Worm (Caenorhabditis elegans) whole organism, mixed stage, embryonic: Measurements from ENCODE around the gene bus-2.

Experiments used
- M03D4.4 ChIP-seq: sonication (generic microtip); optimal IDR thresholded peaks from 2 replicates; lab custom pipeline; 2017; ENCODE audit warnings: mild to moderate bottlenecking, missing genetic modification characterization, missing compliant biosample characterization
- bed-3 ChIP-seq: fragments of 200-800 bp; sonication (Bioruptor generic); optimal IDR thresholded peaks from 3 replicates; lab custom pipeline; 2018; ENCODE audit warnings: mild to moderate bottlenecking, missing genetic modification characterization, moderate library complexity, missing compliant biosample characterization
- blmp-1 ChIP-seq: fragments of 150-350 bp; optimal IDR thresholded peaks from 2 replicates; lab custom pipeline; 2014; ENCODE audit warnings: missing biosample characterization, missing genetic modification characterization
- ceh-39 ChIP-seq: fragments of 150-350 bp; optimal IDR thresholded peaks from 2 replicates; lab custom pipeline; 2014; ENCODE audit warnings: missing biosample characterization, missing genetic modification characterization
- ceh-43 ChIP-seq: fragments of 200-800 bp; sonication (Bioruptor generic); optimal IDR thresholded peaks from 2 replicates; lab custom pipeline; 2018; ENCODE audit warnings: mild to moderate bottlenecking, missing genetic modification characterization, moderate library complexity, missing compliant biosample characterization
- ceh-83 ChIP-seq: fragments of 200-800 bp; sonication (Bioruptor generic); optimal IDR thresholded peaks from 2 replicates; lab custom pipeline; 2018; ENCODE audit warnings: mild to moderate bottlenecking, missing genetic modification characterization, missing compliant biosample characterization
- ces-1 ChIP-seq: fragments of 150-350 bp; optimal IDR thresholded peaks from 2 replicates; lab custom pipeline; 2014; ENCODE audit warnings: missing biosample characterization, missing genetic modification reagents, missing genetic modification characterization
- cnd-1 ChIP-seq: fragments of 200-800 bp; sonication (Bioruptor generic); optimal IDR thresholded peaks from 2 replicates; lab custom pipeline; 2018; ENCODE audit warnings: mild to moderate bottlenecking, missing genetic modification characterization, missing compliant biosample characterization
- drap-1 ChIP-seq: fragments of 200-800 bp; sonication (Bioruptor generic); optimal IDR thresholded peaks from 3 replicates; lab custom pipeline; 2018; ENCODE audit warnings: mild to moderate bottlenecking, missing genetic modification characterization, missing compliant biosample characterization
- elt-1 ChIP-seq: sonication (generic microtip); optimal IDR thresholded peaks from 2 replicates; lab custom pipeline; 2017; ENCODE audit warnings: missing genetic modification characterization, mild to moderate bottlenecking, missing compliant biosample characterization, antibody characterized with exemption, moderate library complexity, borderline replicate concordance; ENCODE audit not compliant: insufficient read depth
- elt-3 ChIP-seq: fragments of 150-350 bp; optimal IDR thresholded peaks from 2 replicates; lab custom pipeline; 2014; ENCODE audit warnings: missing biosample characterization, missing genetic modification characterization
- flh-1 ChIP-seq: fragments of 200-800 bp; sonication (Bioruptor generic); optimal IDR thresholded peaks from 2 replicates; lab custom pipeline; 2018; ENCODE audit warnings: mild to moderate bottlenecking, missing genetic modification characterization, moderate library complexity, missing compliant biosample characterization
- ham-2 ChIP-seq: fragments of 200-800 bp; sonication (Bioruptor generic); optimal IDR thresholded peaks from 2 replicates; lab custom pipeline; 2018; ENCODE audit warnings: mild to moderate bottlenecking, missing genetic modification characterization, missing compliant biosample characterization
- hlh-1 ChIP-seq: fragments of 150-350 bp; optimal IDR thresholded peaks from 2 replicates; lab custom pipeline; 2014; ENCODE audit warnings: missing biosample characterization, missing genetic modification reagents, missing genetic modification characterization
- lin-13 ChIP-seq: fragments of 150-350 bp; optimal IDR thresholded peaks from 2 replicates; lab custom pipeline; 2014; ENCODE audit warnings: missing biosample characterization, missing genetic modification characterization
- lin-32 ChIP-seq: fragments of 200-800 bp; sonication (Bioruptor generic); optimal IDR thresholded peaks from 2 replicates; lab custom pipeline; 2018; ENCODE audit warnings: mild to moderate bottlenecking, missing genetic modification characterization, missing compliant biosample characterization
- lsy-2 ChIP-seq: fragments of 150-350 bp; optimal IDR thresholded peaks from 2 replicates; lab custom pipeline; 2014; ENCODE audit warnings: missing biosample characterization, missing genetic modification characterization
- mab-5 ChIP-seq: fragments of 150-350 bp; optimal IDR thresholded peaks from 2 replicates; lab custom pipeline; 2014; ENCODE audit warnings: missing biosample characterization, missing genetic modification characterization
- mep-1 ChIP-seq: fragments of 150-350 bp; optimal IDR thresholded peaks from 2 replicates; lab custom pipeline; 2017; ENCODE audit warnings: missing biosample characterization, missing genetic modification reagents, missing genetic modification characterization, inconsistent platforms
- mls-2 ChIP-seq: sonication (generic microtip); optimal IDR thresholded peaks from 2 replicates; lab custom pipeline; 2016; ENCODE audit warnings: mild to moderate bottlenecking, missing genetic modification characterization, moderate library complexity, missing compliant biosample characterization
- nhr-12 ChIP-seq: fragments of 150-350 bp; optimal IDR thresholded peaks from 2 replicates; lab custom pipeline; 2014; ENCODE audit warnings: missing biosample characterization, missing genetic modification characterization
- nhr-2 ChIP-seq: fragments of 150-350 bp; optimal IDR thresholded peaks from 2 replicates; lab custom pipeline; 2014; ENCODE audit warnings: missing biosample characterization, missing genetic modification characterization
- nhr-237 ChIP-seq: fragments of 150-350 bp; optimal IDR thresholded peaks from 2 replicates; lab custom pipeline; 2014; ENCODE audit warnings: missing biosample characterization, missing genetic modification characterization
- nhr-28 ChIP-seq: fragments of 150-350 bp; optimal IDR thresholded peaks from 2 replicates; lab custom pipeline; 2014; ENCODE audit warnings: missing biosample characterization, missing genetic modification characterization
- nhr-76 ChIP-seq: sonication (generic microtip); optimal IDR thresholded peaks from 2 replicates; lab custom pipeline; 2017; ENCODE audit warnings: missing biosample characterization, missing genetic modification characterization
- pha-4 ChIP-seq: fragments of 150-350 bp; optimal IDR thresholded peaks from 2 replicates; lab custom pipeline; 2018; ENCODE audit warnings: missing biosample characterization, missing genetic modification reagents, missing genetic modification characterization
- sem-2 ChIP-seq: fragments of 200-800 bp; sonication (Bioruptor generic); optimal IDR thresholded peaks from 2 replicates; lab custom pipeline; 2018; ENCODE audit warnings: mild to moderate bottlenecking, missing genetic modification characterization, missing compliant biosample characterization
- snpc-4 ChIP-seq: fragments of 150-350 bp; optimal IDR thresholded peaks from 2 replicates; lab custom pipeline; 2014; ENCODE audit warnings: missing biosample characterization, missing genetic modification characterization
- sptf-1 ChIP-seq: sonication (generic microtip); optimal IDR thresholded peaks from 2 replicates; lab custom pipeline; 2017; ENCODE audit warnings: mild to moderate bottlenecking, missing genetic modification characterization, moderate library complexity, missing compliant biosample characterization
- tbx-8 ChIP-seq: fragments of 200-800 bp; sonication (Bioruptor generic); optimal IDR thresholded peaks from 2 replicates; lab custom pipeline; 2018; ENCODE audit warnings: mild to moderate bottlenecking, missing genetic modification characterization, moderate library complexity, missing compliant biosample characterization
- unc-120 ChIP-seq: sonication (generic microtip); optimal IDR thresholded peaks from 2 replicates; lab custom pipeline; 2017; ENCODE audit warnings: missing genetic modification characterization, missing compliant biosample characterization; ENCODE audit not compliant: poor library complexity, severe bottlenecking
- unc-39 ChIP-seq: fragments of 150-350 bp; optimal IDR thresholded peaks from 2 replicates; lab custom pipeline; 2014; ENCODE audit warnings: missing biosample characterization, missing genetic modification characterization
- unc-62 ChIP-seq: fragments of 150-350 bp; optimal IDR thresholded peaks from 2 replicates; lab custom pipeline; 2014; ENCODE audit warnings: missing biosample characterization, missing genetic modification reagents, missing genetic modification characterization
- zip-8 ChIP-seq: fragments of 150-350 bp; optimal IDR thresholded peaks from 2 replicates; lab custom pipeline; 2014; ENCODE audit warnings: missing biosample characterization, missing genetic modification characterization
- ztf-11 ChIP-seq: fragments of 150-350 bp; optimal IDR thresholded peaks from 2 replicates; lab custom pipeline; 2014; ENCODE audit warnings: missing biosample characterization, missing genetic modification characterization

bus-2 gene

ce11 chrIV:1739366-1740104 lies 39.8 kb downstream of the bus-2 start:
- no peak for TF ChIP-seq ceh-43
- no peak for TF ChIP-seq lin-32 (GFP tag; lab: Kevin White, UChicago)
- TF ChIP-seq nhr-12 (tag; lab: Kevin White, UChicago), result no peak
- TF ChIP-seq M03D4.4, result no peak
- TF ChIP-seq ces-1 (GFP tag; lab: Kevin White, UChicago), result no peak
- no peak for TF ChIP-seq unc-39 (tag; lab: Kevin White, UChicago)
- TF ChIP-seq elt-1, result no peak
- no peak for TF ChIP-seq drap-1 (GFP tag; lab: Kevin White, UChicago)
- TF ChIP-seq mep-1 (tag; lab: Kevin White, UChicago), result no peak
- no peak for TF ChIP-seq zip-8
- no peak for TF ChIP-seq ham-2 (GFP tag; lab: Kevin White, UChicago)
- TF ChIP-seq ceh-83 (GFP tag; lab: Kevin White, UChicago), result no peak
- TF ChIP-seq nhr-28 (tag; lab: Kevin White, UChicago), result no peak
- no peak for TF ChIP-seq nhr-2 (tag; lab: Kevin White, UChicago)
- no peak for TF ChIP-seq nhr-76
- TF ChIP-seq elt-3 (tag; lab: Kevin White, UChicago), result no peak
- TF ChIP-seq unc-120 (tag; lab: Kevin White, UChicago), result no peak

DNA sequence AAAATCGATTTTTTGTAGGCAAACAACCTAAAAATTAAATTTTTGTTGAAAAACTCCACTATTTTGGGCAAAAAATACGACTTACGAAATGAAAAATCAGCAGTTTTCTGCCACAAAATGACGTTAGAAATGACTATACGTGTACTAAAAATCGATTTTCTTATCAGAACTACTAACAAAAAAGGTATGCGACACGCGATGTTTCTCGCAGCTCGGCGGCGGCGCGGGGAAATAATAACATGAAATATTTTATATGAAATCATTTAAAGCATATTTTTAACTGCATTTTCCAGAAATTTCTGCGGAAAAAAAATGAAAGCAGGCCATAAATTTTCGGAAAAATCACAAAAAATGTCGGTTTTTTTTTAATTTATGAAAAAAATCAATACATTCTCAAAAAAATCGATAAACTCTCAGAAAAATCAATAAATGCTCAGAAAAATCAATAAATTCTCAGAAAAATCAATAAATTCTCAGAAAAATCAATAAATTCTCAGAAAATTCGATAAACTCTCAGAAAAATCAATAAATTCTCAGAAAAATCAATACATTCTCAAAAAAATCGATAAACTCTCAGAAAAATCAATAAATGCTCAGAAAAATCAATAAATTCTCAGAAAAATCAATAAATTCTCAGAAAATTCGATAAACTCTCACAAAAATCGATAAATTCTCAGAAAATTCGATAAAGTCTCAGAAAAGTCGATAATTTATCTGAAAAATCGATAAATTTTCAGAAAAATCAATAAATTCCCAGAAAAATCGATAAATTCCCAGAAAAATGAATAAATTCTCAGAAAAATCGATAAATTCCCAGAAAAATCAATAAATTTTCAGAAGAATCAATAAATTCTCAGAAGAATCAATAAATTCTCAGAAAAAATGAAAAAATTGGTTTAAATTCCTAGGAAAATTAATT lies 40.7 kb downstream of the bus-2 start, which contains the start of gene ptpn-22:
ptpn-22 (minus strand) TSS at position 158 of the 919 bp plus-strand sequence.
- TF ChIP-seq elt-1 (no peak), zip-8 (no peak), mls-2 (tag; lab: Kevin White, UChicago) (no peak), ceh-43 (no peak)
- TF ChIP-seq, all 35 proteins: peak for 0

ce11 chrIV:1745453-1746051 lies 45.9 kb downstream of the bus-2 start, which contains the start of the genes Y41D4A.6 and Y41D4A.4:
TSS of gene Y41D4A.6 (minus strand) at chrIV:1745503.
TSS of gene Y41D4A.4 (plus strand) at chrIV:1746001.
- TF ChIP-seq ztf-11 (tag; lab: Kevin White, UChicago), result no peak
- peak; percentile 69 for TF ChIP-seq pha-4 (tag; lab: Kevin White, UChicago)
- peak; percentile 5 for TF ChIP-seq unc-62 (GFP tag; lab: Kevin White, UChicago)
- no peak for TF ChIP-seq elt-1
- peak; percentile 83 for TF ChIP-seq nhr-237 (tag; lab: Kevin White, UChicago)
- no peak for TF ChIP-seq ceh-39
- TF ChIP-seq lsy-2, result peak; percentile 55
- no peak for TF ChIP-seq blmp-1 (tag; lab: Kevin White, UChicago)
- peak; percentile 57 for TF ChIP-seq drap-1 (GFP tag; lab: Kevin White, UChicago)
- peak; percentile 67 for TF ChIP-seq ceh-83 (GFP tag; lab: Kevin White, UChicago)
- TF ChIP-seq lin-13 (tag; lab: Kevin White, UChicago), result peak; percentile 73
- TF ChIP-seq unc-120 (tag; lab: Kevin White, UChicago), result peak; percentile 63
- TF ChIP-seq mls-2 (tag; lab: Kevin White, UChicago), result peak; percentile 70
- peak; percentile 84 for TF ChIP-seq sptf-1 (tag; lab: Kevin White, UChicago)
- no peak for TF ChIP-seq snpc-4 (tag; lab: Kevin White, UChicago)
- TF ChIP-seq nhr-28 (tag; lab: Kevin White, UChicago), result no peak
- TF ChIP-seq unc-39 (tag; lab: Kevin White, UChicago), result no peak
- TF ChIP-seq zip-8, result no peak
- no peak for TF ChIP-seq elt-3 (tag; lab: Kevin White, UChicago)
- peak; percentile 11 for TF ChIP-seq ham-2 (GFP tag; lab: Kevin White, UChicago)
- no peak for TF ChIP-seq hlh-1 (tag; lab: Kevin White, UChicago)
- peak; percentile 43 for TF ChIP-seq sem-2
- TF ChIP-seq ces-1 (GFP tag; lab: Kevin White, UChicago), result peak; percentile 90
- TF ChIP-seq flh-1, result no peak
- peak; percentile 57 for TF ChIP-seq tbx-8 (GFP tag; lab: Kevin White, UChicago)
- TF ChIP-seq nhr-12 (tag; lab: Kevin White, UChicago), result no peak
- TF ChIP-seq lin-32 (GFP tag; lab: Kevin White, UChicago), result no peak
- peak; percentile 58 for TF ChIP-seq bed-3
- TF ChIP-seq mep-1 (tag; lab: Kevin White, UChicago), result peak; percentile 68
- peak; percentile 68 for TF ChIP-seq M03D4.4
- no peak for TF ChIP-seq nhr-76
- TF ChIP-seq ceh-43, result peak; percentile 39
- TF ChIP-seq cnd-1, result peak; percentile 61
- no peak for TF ChIP-seq nhr-2 (tag; lab: Kevin White, UChicago)
- TF ChIP-seq mab-5, result no peak
